Worm (Caenorhabditis elegans): Measurements from ENCODE around the gene F14D7.3.
"Not testable (repeated sequence)": the region's sequence is repeated elsewhere in the genome, so short reads cannot be mapped to it uniquely, and the experiment has no call there.

F14D7.3 gene

ce11 chrV:14296499-14296898, at the start of gene F14D7.3:
Gene F14D7.3 (plus strand): TSS chrV:14296799.
- TF ChIP-seq W03F9.2 (tag; optimal IDR thresholded peaks at IDR 0.05) (no peak), dao-5 (tag; optimal IDR thresholded peaks at IDR 0.05) (no peak)

- no peak for TF ChIP-seq dao-5 (tag; optimal IDR thresholded peaks at IDR 0.05)
- TF ChIP-seq W03F9.2 (tag; optimal IDR thresholded peaks at IDR 0.05) = no peak
- TF ChIP-seq him-1 (tag; optimal IDR thresholded peaks at IDR 0.05) = no peak
Observed at ce11 chrV:14248025-14248424, 48.6 kb upstream of the F14D7.3 start, which contains the start of gene K02E11.4. Gene K02E11.4 (minus strand): TSS chrV:14248125.

- TF ChIP-seq W03F9.2 (tag; optimal IDR thresholded peaks at IDR 0.05) = no peak
- no peak for TF ChIP-seq him-1 (tag; optimal IDR thresholded peaks at IDR 0.05)
- no peak for TF ChIP-seq dao-5 (tag; optimal IDR thresholded peaks at IDR 0.05)
Observed at ce11 chrV:14248654-14249053, 47.9 kb upstream of the F14D7.3 start, which contains the start of gene K02E11.6. Gene K02E11.6 (plus strand): TSS chrV:14248802.

ce11 chrV:14252025-14252424, 44.6 kb upstream of the F14D7.3 start, which contains the start of gene K02E11.5:
Gene K02E11.5 (plus strand): TSS chrV:14252325.
- TF ChIP-seq him-1 (tag; optimal IDR thresholded peaks at IDR 0.05) (no peak), W03F9.2 (tag; optimal IDR thresholded peaks at IDR 0.05) (no peak), dao-5 (tag; optimal IDR thresholded peaks at IDR 0.05) (no peak)

ce11 chrV:14254221-14254620, 42.4 kb upstream of the F14D7.3 start, which contains the start of gene K02E11.7:
Gene K02E11.7 (minus strand): TSS chrV:14254321.
- no peak for TF ChIP-seq him-1 (tag; optimal IDR thresholded peaks at IDR 0.05)
- no peak for TF ChIP-seq W03F9.2 (tag; optimal IDR thresholded peaks at IDR 0.05)
- no peak for TF ChIP-seq dao-5 (tag; optimal IDR thresholded peaks at IDR 0.05)

- TF ChIP-seq him-1 (tag; optimal IDR thresholded peaks at IDR 0.05) (no peak), dao-5 (tag; optimal IDR thresholded peaks at IDR 0.05) (no peak), W03F9.2 (tag; optimal IDR thresholded peaks at IDR 0.05) (no peak)
Observed at ce11 chrV:14256813-14257212, 39.8 kb upstream of the F14D7.3 start, which contains the start of gene sre-8. Gene sre-8 (plus strand): TSS chrV:14257113.

ce11 chrV:14260831-14261230, 35.8 kb upstream of the F14D7.3 start, which contains the start of gene F40G12.2:
Gene F40G12.2 (minus strand): TSS chrV:14260931.
- TF ChIP-seq him-1 (tag; optimal IDR thresholded peaks at IDR 0.05) (no peak), W03F9.2 (tag; optimal IDR thresholded peaks at IDR 0.05) (no peak), dao-5 (tag; optimal IDR thresholded peaks at IDR 0.05) (no peak)

- no peak for TF ChIP-seq him-1 (tag; optimal IDR thresholded peaks at IDR 0.05)
- TF ChIP-seq dao-5 (tag; optimal IDR thresholded peaks at IDR 0.05) = no peak
- no peak for TF ChIP-seq W03F9.2 (tag; optimal IDR thresholded peaks at IDR 0.05)
Observed at ce11 chrV:14267326-14267942, 29.2 kb upstream of the F14D7.3 start.

- TF ChIP-seq W03F9.2 (tag; optimal IDR thresholded peaks at IDR 0.05) (no peak), dao-5 (tag; optimal IDR thresholded peaks at IDR 0.05) (no peak), him-1 (tag; optimal IDR thresholded peaks at IDR 0.05) (no peak)
Observed at ce11 chrV:14268616-14269015, 28.0 kb upstream of the F14D7.3 start, which contains the start of gene F40G12.4. Gene F40G12.4 (minus strand): TSS chrV:14268716.

ce11 chrV:14270729-14271128, 25.9 kb upstream of the F14D7.3 start, which contains the start of gene F40G12.5:
Gene F40G12.5 (minus strand): TSS chrV:14270829.
- TF ChIP-seq him-1 (tag; optimal IDR thresholded peaks at IDR 0.05) (no peak), W03F9.2 (tag; optimal IDR thresholded peaks at IDR 0.05) (no peak), dao-5 (tag; optimal IDR thresholded peaks at IDR 0.05) (no peak)

- TF ChIP-seq W03F9.2 (tag; optimal IDR thresholded peaks at IDR 0.05) (no peak), him-1 (tag; optimal IDR thresholded peaks at IDR 0.05) (no peak), dao-5 (tag; optimal IDR thresholded peaks at IDR 0.05) (no peak)
Observed at ce11 chrV:14273019-14273418, 23.6 kb upstream of the F14D7.3 start, which contains the start of gene F40G12.6. Gene F40G12.6 (minus strand): TSS chrV:14273119.

ce11 chrV:14274268-14274667, 22.3 kb upstream of the F14D7.3 start, which contains the start of gene F40G12.7:
Gene F40G12.7 (plus strand): TSS chrV:14274568.
- TF ChIP-seq dao-5, W03F9.2, him-1 (tag; optimal IDR thresholded peaks at IDR 0.05): not testable (repeated sequence)

- TF ChIP-seq him-1 (tag; optimal IDR thresholded peaks at IDR 0.05) = no peak
- no peak for TF ChIP-seq W03F9.2 (tag; optimal IDR thresholded peaks at IDR 0.05)
- TF ChIP-seq dao-5 (tag; optimal IDR thresholded peaks at IDR 0.05) = no peak
Observed at ce11 chrV:14279777-14280176, 16.8 kb upstream of the F14D7.3 start, which contains the start of gene srt-33. Gene srt-33 (minus strand): TSS chrV:14279877.

- TF ChIP-seq dao-5 (tag; optimal IDR thresholded peaks at IDR 0.05) (no peak), him-1 (tag; optimal IDR thresholded peaks at IDR 0.05) (no peak), W03F9.2 (tag; optimal IDR thresholded peaks at IDR 0.05) (no peak)
Observed at ce11 chrV:14282222-14282709, 14.3 kb upstream of the F14D7.3 start, which contains the start of the genes srt-74 and F40G12.9. Gene srt-74 (minus strand): TSS chrV:14282322. Gene F40G12.9 (plus strand): TSS chrV:14282659.
